Worm (Caenorhabditis elegans) whole organism, early embryonic: ENCODE data around the gene eat-6.

Source experiments
- B0310.2 ChIP-seq: sonication (generic microtip); optimal IDR thresholded peaks from 2 replicates; lab custom pipeline; 2016; ENCODE audit warnings: mild to moderate bottlenecking, missing genetic modification characterization, missing compliant biosample characterization
- F13C5.2 ChIP-seq: sonication (generic microtip); optimal IDR thresholded peaks from 2 replicates; lab custom pipeline; 2017; ENCODE audit warnings: mild to moderate bottlenecking, missing genetic modification characterization, inconsistent platforms, missing compliant biosample characterization
- aly-1 ChIP-seq: sonication (generic microtip); optimal IDR thresholded peaks from 2 replicates; lab custom pipeline; 2016; ENCODE audit warnings: missing genetic modification characterization, missing compliant biosample characterization
- ama-1 ChIP-seq: fragments of 150-350 bp; optimal IDR thresholded peaks from 2 replicates; lab custom pipeline; 2014
- ceh-13 ChIP-seq: fragments of 200-800 bp; sonication (Bioruptor generic); optimal IDR thresholded peaks from 2 replicates; lab custom pipeline; 2018; ENCODE audit warnings: mild to moderate bottlenecking, missing genetic modification characterization, missing compliant biosample characterization
- ceh-36 ChIP-seq: sonication (generic microtip); optimal IDR thresholded peaks from 2 replicates; lab custom pipeline; 2016; ENCODE audit warnings: missing genetic modification characterization, inconsistent platforms, missing compliant biosample characterization
- ets-7 ChIP-seq: sonication (generic microtip); optimal IDR thresholded peaks from 2 replicates; lab custom pipeline; 2016; ENCODE audit warnings: missing genotype, missing genetic modification characterization, missing compliant biosample characterization
- flt-1 ChIP-seq: fragments of 200-800 bp; sonication (Bioruptor generic); IDR thresholded peaks from 2 replicates; pipeline ENCODE4 v1.3.6; 2022; ENCODE audit warnings: missing genetic modification characterization, missing compliant biosample characterization
- hmbx-1 ChIP-seq: sonication (generic microtip); optimal IDR thresholded peaks from 2 replicates; lab custom pipeline; 2016; ENCODE audit warnings: mild to moderate bottlenecking, missing genetic modification characterization, missing compliant biosample characterization
- hmg-4 ChIP-seq: fragments of 200-800 bp; sonication (Bioruptor generic); optimal IDR thresholded peaks from 2 replicates; lab custom pipeline; 2018; ENCODE audit warnings: mild to moderate bottlenecking, missing genetic modification characterization, missing compliant biosample characterization
- hnd-1 ChIP-seq: sonication (generic microtip); optimal IDR thresholded peaks from 2 replicates; lab custom pipeline; 2016; ENCODE audit warnings: missing genetic modification characterization, missing compliant biosample characterization
- pes-1 ChIP-seq: fragments of 200-800 bp; sonication (Bioruptor generic); IDR thresholded peaks from 2 replicates; pipeline ENCODE4 v1.3.6; 2022; ENCODE audit warnings: missing genetic modification reagents, missing genetic modification characterization, missing compliant biosample characterization
- scrt-1 ChIP-seq: fragments of 200-800 bp; sonication (Bioruptor generic); IDR thresholded peaks from 2 replicates; pipeline ENCODE4 v1.3.6; 2022; ENCODE audit warnings: missing genetic modification characterization, missing compliant biosample characterization
- sea-1 ChIP-seq: fragments of 200-800 bp; sonication (Bioruptor generic); conservative IDR thresholded peaks from 2 replicates; pipeline ENCODE4 v1.3.6; 2022; ENCODE audit warnings: missing genetic modification characterization, missing compliant biosample characterization
- tbx-11 ChIP-seq: fragments of 200-800 bp; sonication (Bioruptor generic); IDR thresholded peaks from 2 replicates; pipeline ENCODE4 v1.3.6; 2022; ENCODE audit warnings: missing genetic modification characterization, missing compliant biosample characterization
- tbx-37 ChIP-seq: fragments of 200-800 bp; sonication (Bioruptor generic); conservative IDR thresholded peaks from 2 replicates; pipeline ENCODE4 v1.3.6; 2022; ENCODE audit warnings: missing genetic modification reagents, missing genetic modification characterization, missing compliant biosample characterization
- tra-4 ChIP-seq: sonication (generic microtip); optimal IDR thresholded peaks from 2 replicates; lab custom pipeline; 2017; ENCODE audit warnings: missing genetic modification characterization, missing compliant biosample characterization

eat-6 gene

ce11 chrV:13088485-13088884 lies 41.3 kb downstream of the eat-6 start:
- TF ChIP-seq F13C5.2 (tag; lab: Kevin White, UChicago) (no peak), tbx-11 (GFP tag; lab: Robert Waterston, UW) (no peak), hmbx-1 (tag; lab: Kevin White, UChicago) (no peak), hnd-1 (tag; lab: Kevin White, UChicago) (no peak), ceh-13 (GFP tag; lab: Kevin White, UChicago) (no peak)

ce11 chrV:13085917-13086552 lies 43.8 kb downstream of the eat-6 start:
- TF ChIP-seq hnd-1 (tag; lab: Kevin White, UChicago) (no peak), ama-1 (lab: Kevin White, UChicago) (no peak), hmg-4 (peak; percentile 23)

- TF ChIP-seq ceh-36 (tag; lab: Kevin White, UChicago) (no peak), ama-1 (lab: Kevin White, UChicago) (no peak), hnd-1 (tag; lab: Kevin White, UChicago) (no peak), B0310.2 (tag; lab: Kevin White, UChicago) (no peak), hmbx-1 (tag; lab: Kevin White, UChicago) (no peak), pes-1 (GFP tag; lab: Robert Waterston, UW) (no peak), tbx-11 (GFP tag; lab: Robert Waterston, UW) (no peak), ets-7 (tag; lab: Kevin White, UChicago) (no peak), aly-1 (tag; lab: Kevin White, UChicago) (no peak), F13C5.2 (tag; lab: Kevin White, UChicago) (no peak), scrt-1 (GFP tag; lab: Robert Waterston, UW) (no peak), flt-1 (GFP tag; lab: Robert Waterston, UW) (no peak), tra-4 (no peak), hmg-4 (no peak), sea-1 (GFP tag; lab: Robert Waterston, UW) (no peak), ceh-13 (GFP tag; lab: Kevin White, UChicago) (no peak), tbx-37 (GFP tag; lab: Robert Waterston, UW) (no peak)
These were observed 44.6 kb downstream of the eat-6 start for ce11 chrV:13085227-13085640.

- TF ChIP-seq scrt-1 (GFP tag; lab: Robert Waterston, UW) (no peak), hnd-1 (tag; lab: Kevin White, UChicago) (no peak), tbx-37 (GFP tag; lab: Robert Waterston, UW) (no peak), ceh-36 (tag; lab: Kevin White, UChicago) (no peak), hmbx-1 (tag; lab: Kevin White, UChicago) (no peak), B0310.2 (tag; lab: Kevin White, UChicago) (no peak), tbx-11 (GFP tag; lab: Robert Waterston, UW) (no peak), ceh-13 (GFP tag; lab: Kevin White, UChicago) (no peak), hmg-4 (no peak), pes-1 (GFP tag; lab: Robert Waterston, UW) (no peak), flt-1 (GFP tag; lab: Robert Waterston, UW) (no peak), ama-1 (lab: Kevin White, UChicago) (no peak), aly-1 (tag; lab: Kevin White, UChicago) (no peak), sea-1 (GFP tag; lab: Robert Waterston, UW) (no peak), ets-7 (tag; lab: Kevin White, UChicago) (no peak), tra-4 (no peak), F13C5.2 (tag; lab: Kevin White, UChicago) (no peak)
These were observed 45.8 kb downstream of the eat-6 start for ce11 chrV:13083751-13084672.

- TF ChIP-seq ets-7 (tag; lab: Kevin White, UChicago) = no peak
- TF ChIP-seq B0310.2 (tag; lab: Kevin White, UChicago) = no peak
These were observed 47.2 kb downstream of the eat-6 start, which contains the start of gene C34B4.2 for ce11 chrV:13082442-13083126. C34B4.2 (plus strand) TSS chrV:13083055.

DNA sequence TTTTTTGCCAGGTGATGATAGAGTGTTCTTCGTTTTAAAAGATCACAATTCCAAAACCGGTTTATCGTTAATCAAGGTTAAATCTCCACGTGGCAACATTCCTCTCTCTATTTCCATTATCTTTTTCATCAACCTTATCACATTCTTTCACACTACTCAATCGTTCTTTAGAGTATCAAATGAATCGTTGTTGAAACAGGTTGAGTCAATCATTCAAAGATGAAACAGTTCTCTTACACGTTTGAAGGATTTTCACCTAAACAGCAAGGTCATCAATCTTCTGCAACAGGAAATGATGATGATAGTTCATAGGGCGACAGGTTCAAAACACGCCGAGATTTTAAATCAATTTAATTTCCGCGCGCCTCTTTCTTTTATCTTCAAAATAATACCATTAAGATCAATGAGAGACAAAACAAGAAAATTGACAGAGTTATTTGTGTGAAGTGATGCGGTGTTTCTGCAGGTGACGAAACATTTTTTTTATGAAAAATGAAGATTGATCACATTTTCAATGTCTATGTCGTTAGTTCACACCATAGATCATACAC lies 48.5 kb downstream of the eat-6 start:
- TF ChIP-seq ceh-13 (GFP tag; lab: Kevin White, UChicago) = no peak
- no peak for TF ChIP-seq flt-1 (GFP tag; lab: Robert Waterston, UW)
- TF ChIP-seq sea-1 (GFP tag; lab: Robert Waterston, UW) = no peak
- no peak for TF ChIP-seq aly-1 (tag; lab: Kevin White, UChicago)
- TF ChIP-seq ceh-36 (tag; lab: Kevin White, UChicago) = no peak
- no peak for TF ChIP-seq tbx-11 (GFP tag; lab: Robert Waterston, UW)
- TF ChIP-seq ama-1 (lab: Kevin White, UChicago) = no peak
- TF ChIP-seq hmbx-1 (tag; lab: Kevin White, UChicago) = no peak
- no peak for TF ChIP-seq F13C5.2 (tag; lab: Kevin White, UChicago)
- no peak for TF ChIP-seq B0310.2 (tag; lab: Kevin White, UChicago)
